Worm (Caenorhabditis elegans) whole organism, L4 larva: ENCODE measurements around the gene ppt-1.

ENCODE experiments used
- F49E8.2 ChIP-seq: sonication (generic microtip); optimal IDR thresholded peaks from 2 replicates; lab custom pipeline; 2016; ENCODE audit warnings: missing compliant biosample characterization, mild to moderate bottlenecking, missing genetic modification characterization, borderline replicate concordance
- ceh-82 ChIP-seq: sonication (generic microtip); optimal IDR thresholded peaks from 2 replicates; lab custom pipeline; 2017; ENCODE audit warnings: missing biosample characterization, missing genetic modification characterization
- cey-2 ChIP-seq: sonication (generic microtip); optimal IDR thresholded peaks from 3 replicates; lab custom pipeline; 2017; ENCODE audit warnings: missing genetic modification characterization, mild to moderate bottlenecking, missing compliant biosample characterization, antibody characterized with exemption, borderline replicate concordance; ENCODE audit not compliant: insufficient read depth
- hlh-30 ChIP-seq: sonication (generic microtip); optimal IDR thresholded peaks from 2 replicates; lab custom pipeline; 2017; ENCODE audit warnings: antibody characterized with exemption, mild to moderate bottlenecking, missing genetic modification characterization, missing compliant biosample characterization; ENCODE audit not compliant: insufficient read depth
- nhr-111 ChIP-seq: fragments of 200-800 bp; sonication (Bioruptor generic); optimal IDR thresholded peaks from 2 replicates; lab custom pipeline; 2018; ENCODE audit warnings: mild to moderate bottlenecking, missing genetic modification characterization, missing compliant biosample characterization
- saeg-2 ChIP-seq: fragments of 200-800 bp; sonication (Bioruptor generic); IDR thresholded peaks from 2 replicates; pipeline ENCODE4 v1.3.6; 2022; ENCODE audit warnings: missing genetic modification reagents, missing genetic modification characterization, missing compliant biosample characterization
- unc-39 ChIP-seq: sonication (generic microtip); optimal IDR thresholded peaks from 2 replicates; lab custom pipeline; 2017; ENCODE audit warnings: missing biosample characterization, missing genetic modification characterization
- unc-62 ChIP-seq, 3 experiments: fragments of 150-350 bp in 1 of 3; sonication (generic microtip); optimal IDR thresholded peaks in 2 of 3; peaks in 1 of 3; 1 replicate in 1 of 3; 2 replicates in 2 of 3; lab custom pipeline; 2014 to 2017; ENCODE audit warnings: missing biosample characterization in 3 of 3, missing genetic modification characterization in 3 of 3, missing genetic modification reagents in 3 of 3, missing genotype in 1 of 3

DNA sequence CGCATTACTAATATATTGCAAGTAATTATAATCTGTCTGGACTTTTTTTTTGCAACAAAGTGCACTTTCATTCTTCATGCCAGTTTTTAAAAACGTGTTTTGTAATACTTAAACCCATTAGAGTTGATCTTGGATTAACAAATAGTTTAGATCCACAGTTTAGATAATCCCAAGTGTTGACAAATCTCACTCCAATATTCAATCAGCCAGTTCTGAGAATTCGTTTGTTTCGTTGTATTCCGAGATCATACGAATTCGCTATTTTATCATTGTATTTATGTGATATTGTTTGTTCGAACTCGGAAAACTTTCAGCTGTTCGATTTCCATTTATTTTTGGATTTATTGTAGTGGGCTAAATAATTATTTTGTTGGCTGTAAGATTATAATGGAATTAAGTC lies 19.7 kb upstream of the ppt-1 start:
- TF ChIP-seq cey-2 (tag; lab: Kevin White, UChicago) (no peak), saeg-2 (GFP tag; lab: Robert Waterston, UW) (no peak), unc-62 (GFP tag; optimal IDR thresholded peaks at IDR 0.05 in 1 of 2; lab: Kevin White, UChicago) (no peak), unc-62 (tag; optimal IDR thresholded peaks at IDR 0.05; lab: Kevin White, UChicago) (no peak), nhr-111 (no peak), F49E8.2 (no peak), unc-39 (no peak), ceh-82 (no peak), hlh-30 (tag; lab: Kevin White, UChicago) (no peak)
